Worm (Caenorhabditis elegans): ENCODE measurements around the gene B0491.6.

B0491.6 gene

DNA sequence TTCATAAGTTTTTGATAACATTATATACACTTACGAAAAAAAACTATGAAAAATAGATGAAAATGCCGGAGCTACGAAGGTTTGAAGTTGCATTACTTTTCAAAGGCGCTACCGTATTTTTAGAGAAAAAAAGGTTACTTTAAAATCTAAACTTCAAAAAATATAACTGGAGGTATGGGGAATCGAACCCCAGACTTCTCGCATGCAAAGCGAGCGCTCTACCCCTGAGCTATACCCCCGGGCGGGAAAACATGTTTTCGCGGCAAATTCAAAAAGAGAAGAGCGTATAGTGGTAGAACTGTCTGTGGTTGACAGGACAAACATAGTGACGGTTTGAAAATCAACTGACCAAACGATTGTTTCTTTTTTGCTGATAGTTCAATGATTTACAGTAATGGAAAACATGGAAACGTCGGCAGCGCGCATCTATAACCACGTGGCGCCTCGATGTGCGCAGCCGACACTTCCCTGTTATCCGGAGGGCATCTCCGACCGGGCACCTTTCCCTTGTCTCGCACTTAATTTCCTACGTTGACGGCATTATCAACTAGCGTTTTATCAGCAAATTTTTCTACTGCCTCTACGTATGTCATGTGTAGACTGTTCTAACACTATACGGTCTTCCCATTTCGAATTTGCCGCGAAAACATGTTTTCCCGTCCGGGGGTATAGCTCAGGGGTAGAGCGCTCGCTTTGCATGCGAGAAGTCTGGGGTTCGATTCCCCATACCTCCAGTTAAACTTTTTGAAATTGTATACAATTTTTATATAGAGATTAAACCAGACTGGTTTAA lies 14.1 kb downstream of the B0491.6 start (continued):
- TF ChIP-seq athp-1 (tag; optimal IDR thresholded peaks at IDR 0.05) (no peak), ekl-4 (GFP tag; IDR thresholded peaks at IDR 0.05) (peak; percentile 34; the same call in 1 of the 2 replicates), rcor-1 (GFP tag; IDR thresholded peaks at IDR 0.05) (peak; percentile 40), attf-5 (GFP tag; optimal IDR thresholded peaks at IDR 0.05) (peak; percentile 9), efl-1 (GFP tag; optimal IDR thresholded peaks at IDR 0.05) (peak; percentile 54), ama-1 (optimal IDR thresholded peaks at IDR 0.05) (no peak), ama-1 (GFP tag; optimal IDR thresholded peaks at IDR 0.05) (peak in 1 of 2 experiments; percentile 48), nfya-1 (tag; optimal IDR thresholded peaks at IDR 0.05; ENCODE audit: borderline replicate concordance, insufficient read depth) (no peak), Y79H2A.3 (GFP tag; conservative IDR thresholded peaks at IDR 0.05) (no peak), dox-1 (GFP tag; IDR thresholded peaks at IDR 0.05) (peak; percentile 68), Y53F4B.3 (GFP tag; IDR thresholded peaks at IDR 0.05) (no peak), F10E7.11 (tag; optimal IDR thresholded peaks at IDR 0.05) (no peak), snpc-3.4 (tag; optimal IDR thresholded peaks at IDR 0.05) (peak; percentile 9), sptf-2 (GFP tag; optimal IDR thresholded peaks at IDR 0.05) (no peak), ceh-100 (GFP tag; IDR thresholded peaks at IDR 0.05) (peak; percentile 53; the same call in 1 of the 2 replicates), tbp1 (GFP tag; optimal IDR thresholded peaks at IDR 0.05) (peak; percentile 85), B0261.1 (tag; optimal IDR thresholded peaks at IDR 0.05) (peak; percentile 74), snpc-1.1 (tag; optimal IDR thresholded peaks at IDR 0.05; ENCODE audit: insufficient read depth) (peak; percentile 84), lsl-1 (GFP tag; optimal IDR thresholded peaks at IDR 0.05) (peak; percentile 17), ztf-25 (GFP tag; IDR thresholded peaks at IDR 0.05) (peak; percentile 62; the same call in 1 of the 2 replicates), ceh-40 (GFP tag; IDR thresholded peaks at IDR 0.05) (no peak), die-1 (tag; optimal IDR thresholded peaks at IDR 0.05) (peak; percentile 13), ztf-26 (tag; optimal IDR thresholded peaks at IDR 0.05) (peak; percentile 26), snpc-1.3 (tag; optimal IDR thresholded peaks at IDR 0.05; ENCODE audit: insufficient read depth) (peak; percentile 61), nhr-80 (tag; optimal IDR thresholded peaks at IDR 0.05) (peak; percentile 48), F22D6.2 (tag; optimal IDR thresholded peaks at IDR 0.05) (no peak), hlh-12 (tag; optimal IDR thresholded peaks at IDR 0.05) (no peak), hmg-20 (GFP tag; IDR thresholded peaks at IDR 0.05) (0 out of 2 replicates have a peak, but pooled peaks have one; percentile 54), ZK185.1 (tag; optimal IDR thresholded peaks at IDR 0.05; ENCODE audit: poor library complexity, severe bottlenecking) (peak; percentile 57), D2030.7 (GFP tag; IDR thresholded peaks at IDR 0.05) (0 out of 2 replicates have a peak, but pooled peaks have one; percentile 8), cebp-2 (GFP tag; IDR thresholded peaks at IDR 0.05) (peak; percentile 85; the same call in 1 of the 2 replicates), nfyb-1 (GFP tag; IDR thresholded peaks at IDR 0.05) (peak; percentile 57), ztf-22 (GFP tag; optimal IDR thresholded peaks at IDR 0.05) (no peak), T07F8.4 (tag; optimal IDR thresholded peaks at IDR 0.05) (no peak), ztf-3 (GFP tag; optimal IDR thresholded peaks at IDR 0.05) (no peak), hmg-1.2 (GFP tag; IDR thresholded peaks at IDR 0.05) (peak; percentile 22), zfh-2 (GFP tag; conservative IDR thresholded peaks at IDR 0.05) (peak; percentile 37; the same call in 1 of the 2 replicates), pbrm-1 (GFP tag; IDR thresholded peaks at IDR 0.05) (0 out of 2 replicates have a peak, but pooled peaks have one; percentile 28)

DNA sequence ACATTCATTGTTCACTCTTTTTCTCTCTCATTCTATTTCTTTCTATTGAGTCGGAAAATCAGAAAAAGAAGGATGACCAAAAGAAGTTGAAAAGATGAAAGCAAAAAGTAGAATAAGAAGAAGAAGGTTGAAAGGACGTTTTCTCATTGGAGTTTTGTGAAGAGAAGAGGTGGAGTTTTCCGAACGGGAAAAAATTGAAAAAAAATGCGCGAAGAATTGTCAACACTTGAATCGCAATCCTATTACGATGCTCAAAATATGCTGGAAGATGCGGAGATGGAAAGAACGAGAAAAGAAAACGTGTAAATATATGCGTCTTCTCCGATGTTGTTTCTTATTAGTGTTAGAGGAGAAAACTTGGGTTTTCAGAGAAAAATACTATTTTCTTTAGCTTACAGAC lies 14.8 kb downstream of the B0491.6 start:
- TF ChIP-seq pha-4 (tag; optimal IDR thresholded peaks at IDR 0.05) (no peak), ztf-18 (tag; optimal IDR thresholded peaks at IDR 0.05) (no peak), nhr-27 (tag; optimal IDR thresholded peaks at IDR 0.05) (no peak), Y56A3A.18 (GFP tag; IDR thresholded peaks at IDR 0.05) (no peak)

Data from whole organism, young adult.